Worm (Caenorhabditis elegans): ENCODE measurements around the gene Y57G11C.48.

ce11 chrIV:14894339-14894738 lies 49.8 kb downstream of the Y57G11C.48 start:
- TF ChIP-seq T22C8.4 (GFP tag; IDR thresholded peaks at IDR 0.05): no peak
- no peak for TF ChIP-seq flt-1 (GFP tag; IDR thresholded peaks at IDR 0.05)
- no peak for TF ChIP-seq tab-1 (GFP tag; IDR thresholded peaks at IDR 0.05)
- TF ChIP-seq med-1 (GFP tag; optimal IDR thresholded peaks at IDR 0.05; ENCODE audit: insufficient read depth): no peak
- no peak for TF ChIP-seq ref-1 (GFP tag; conservative IDR thresholded peaks at IDR 0.05)
